Worm (Caenorhabditis elegans): ENCODE measurements around the gene srxa-18.

srxa-18 gene

ce11 chrV:10080905-10081304, 39.9 kb downstream of the srxa-18 start:
- no peak for TF ChIP-seq aly-2 (tag; optimal IDR thresholded peaks at IDR 0.05)
- no peak for TF ChIP-seq dmd-4 (tag; optimal IDR thresholded peaks at IDR 0.05)
- no peak for TF ChIP-seq lsy-2 (tag; optimal IDR thresholded peaks at IDR 0.05)
- TF ChIP-seq elt-1 (tag; optimal IDR thresholded peaks at IDR 0.05) = no peak
- TF ChIP-seq sma-9 (GFP tag; optimal IDR thresholded peaks at IDR 0.05) = no peak
- no peak for TF ChIP-seq sma-9 (tag; optimal IDR thresholded peaks at IDR 0.05)
- no peak for TF ChIP-seq nhr-11 (tag; optimal IDR thresholded peaks at IDR 0.05)
- no peak for TF ChIP-seq mdl-1 (tag; optimal IDR thresholded peaks at IDR 0.05)
- TF ChIP-seq sma-3 (GFP tag; optimal IDR thresholded peaks at IDR 0.05) = no peak
- no peak for TF ChIP-seq ama-1 (optimal IDR thresholded peaks at IDR 0.05)
- no peak for TF ChIP-seq nhr-77 (tag; optimal IDR thresholded peaks at IDR 0.05)
- TF ChIP-seq alr-1 (tag; optimal IDR thresholded peaks at IDR 0.05) = no peak
- no peak for TF ChIP-seq ztf-4 (tag; optimal IDR thresholded peaks at IDR 0.05)
- no peak for TF ChIP-seq snpc-4 (tag; optimal IDR thresholded peaks at IDR 0.05)
- TF ChIP-seq zag-1 (tag; optimal IDR thresholded peaks at IDR 0.05) = no peak
- TF ChIP-seq nhr-25 (tag; optimal IDR thresholded peaks at IDR 0.05) = no peak
- no peak for TF ChIP-seq F13H6.1 (tag; optimal IDR thresholded peaks at IDR 0.05)
- TF ChIP-seq R02D3.7 (tag; optimal IDR thresholded peaks at IDR 0.05) = no peak

ce11 chrV:10078244-10078643, 42.6 kb downstream of the srxa-18 start, which contains the start of gene R04B5.1:
TSS of gene R04B5.1 (minus strand) at chrV:10078344.
- no peak for TF ChIP-seq ceh-16 (tag; optimal IDR thresholded peaks at IDR 0.05)
- TF ChIP-seq nhr-21 (tag; optimal IDR thresholded peaks at IDR 0.05) = no peak

ce11 chrV:10075441-10075840, 45.4 kb downstream of the srxa-18 start, which contains the start of gene F57A8.7:
TSS of gene F57A8.7 (plus strand) at chrV:10075741.
- no peak for TF ChIP-seq lsy-2 (tag; optimal IDR thresholded peaks at IDR 0.05)
- no peak for TF ChIP-seq sma-9 (GFP tag; optimal IDR thresholded peaks at IDR 0.05)
- TF ChIP-seq sma-9 (tag; optimal IDR thresholded peaks at IDR 0.05) = no peak
- TF ChIP-seq nhr-77 (tag; optimal IDR thresholded peaks at IDR 0.05) = no peak
- no peak for TF ChIP-seq sem-4 (tag; optimal IDR thresholded peaks at IDR 0.05)
- no peak for TF ChIP-seq nhr-6 (tag; optimal IDR thresholded peaks at IDR 0.05)
- TF ChIP-seq nhr-129 (tag; optimal IDR thresholded peaks at IDR 0.05) = no peak
- TF ChIP-seq skn-1 (tag; optimal IDR thresholded peaks at IDR 0.05) = no peak

- TF ChIP-seq peb-1 (tag; optimal IDR thresholded peaks at IDR 0.05) (no peak), crh-2 (tag; optimal IDR thresholded peaks at IDR 0.05) (no peak), nhr-12 (tag; optimal IDR thresholded peaks at IDR 0.05) (no peak), nhr-129 (tag; optimal IDR thresholded peaks at IDR 0.05) (no peak), C34F6.9 (tag; optimal IDR thresholded peaks at IDR 0.05) (no peak), skn-1 (tag; optimal IDR thresholded peaks at IDR 0.05) (no peak), unc-62 (GFP tag; optimal IDR thresholded peaks at IDR 0.05) (no peak), fos-1 (tag; optimal IDR thresholded peaks at IDR 0.05) (no peak), Y55F3AM.14 (GFP tag; optimal IDR thresholded peaks at IDR 0.05) (no peak), elt-1 (tag; optimal IDR thresholded peaks at IDR 0.05) (no peak), aly-2 (tag; optimal IDR thresholded peaks at IDR 0.05) (no peak), lin-39 (tag; optimal IDR thresholded peaks at IDR 0.05) (no peak), nhr-11 (tag; optimal IDR thresholded peaks at IDR 0.05) (no peak), nhr-10 (tag; optimal IDR thresholded peaks at IDR 0.05) (no peak), sem-4 (tag; optimal IDR thresholded peaks at IDR 0.05) (no peak)
These were observed 47.0 kb downstream of the srxa-18 start, which contains the start of gene F57A8.6 for ce11 chrV:10073793-10074192. TSS of gene F57A8.6 (minus strand) at chrV:10073893.

- TF ChIP-seq ztf-11 (tag; optimal IDR thresholded peaks at IDR 0.05) (no peak), snpc-4 (tag; optimal IDR thresholded peaks at IDR 0.05) (no peak), sma-9 (GFP tag; optimal IDR thresholded peaks at IDR 0.05) (no peak), sma-9 (tag; optimal IDR thresholded peaks at IDR 0.05) (no peak), crh-2 (tag; optimal IDR thresholded peaks at IDR 0.05) (no peak), zag-1 (tag; optimal IDR thresholded peaks at IDR 0.05) (no peak), alr-1 (tag; optimal IDR thresholded peaks at IDR 0.05) (no peak), unc-39 (tag; optimal IDR thresholded peaks at IDR 0.05) (no peak), sem-4 (tag; optimal IDR thresholded peaks at IDR 0.05) (no peak), lin-13 (GFP tag; optimal IDR thresholded peaks at IDR 0.05) (no peak), mdl-1 (tag; optimal IDR thresholded peaks at IDR 0.05) (no peak), mbf-1 (tag; optimal IDR thresholded peaks at IDR 0.05) (no peak)
These were observed 48.1 kb downstream of the srxa-18 start for ce11 chrV:10072721-10073120.

Measured in whole organism, L2 larva.